Worm (Caenorhabditis elegans) whole organism, L1 larva: ENCODE results near the gene mom-1.

ENCODE experiments used
- C04F5.9 ChIP-seq: sonication (generic microtip); optimal IDR thresholded peaks from 2 replicates; lab custom pipeline; 2016; ENCODE audit warnings: missing genetic modification characterization, missing compliant biosample characterization
- C16A3.4 ChIP-seq: fragments of 150-350 bp; optimal IDR thresholded peaks from 2 replicates; lab custom pipeline; 2014; ENCODE audit warnings: missing biosample characterization, missing genetic modification characterization
- alr-1 ChIP-seq: fragments of 200-800 bp; sonication (Bioruptor generic); optimal IDR thresholded peaks from 2 replicates; lab custom pipeline; 2018; ENCODE audit warnings: borderline replicate concordance, mild to moderate bottlenecking, missing genetic modification characterization, missing compliant biosample characterization
- blmp-1 ChIP-seq: fragments of 150-350 bp; optimal IDR thresholded peaks from 2 replicates; lab custom pipeline; 2014; ENCODE audit warnings: missing biosample characterization, missing genetic modification characterization
- ceh-8 ChIP-seq: fragments of 200-800 bp; sonication (Bioruptor generic); optimal IDR thresholded peaks from 2 replicates; lab custom pipeline; 2018; ENCODE audit warnings: mild to moderate bottlenecking, missing genetic modification characterization, moderate library complexity, missing compliant biosample characterization
- ceh-90 ChIP-seq: sonication (generic microtip); optimal IDR thresholded peaks from 2 replicates; lab custom pipeline; 2016; ENCODE audit warnings: missing genetic modification characterization, missing compliant biosample characterization
- ces-1 ChIP-seq: fragments of 150-350 bp; optimal IDR thresholded peaks from 2 replicates; lab custom pipeline; 2014; ENCODE audit warnings: missing biosample characterization, missing genetic modification reagents, missing genetic modification characterization
- egl-13 ChIP-seq: sonication (generic microtip); optimal IDR thresholded peaks from 2 replicates; lab custom pipeline; 2016; ENCODE audit warnings: missing genotype, missing genetic modification reagents, missing genetic modification characterization, missing compliant biosample characterization
- egl-27 ChIP-seq, 2 experiments: fragments of 150-350 bp in 1 of 2; sonication (generic microtip); optimal IDR thresholded peaks; 3 replicates each; lab custom pipeline; 2017 to 2018; ENCODE audit warnings: missing biosample characterization in 2 of 2, missing genetic modification characterization in 2 of 2, missing genetic modification reagents in 2 of 2
- elt-2 ChIP-seq: sonication (generic microtip); optimal IDR thresholded peaks from 2 replicates; lab custom pipeline; 2016; ENCODE audit warnings: missing genetic modification characterization, mild to moderate bottlenecking, inconsistent platforms, missing compliant biosample characterization, missing genetic modification reagents
- elt-3 ChIP-seq, 6 experiments: fragments of 150-350 bp in 1 of 6; sonication (generic microtip); optimal IDR thresholded peaks; 2 replicates each; lab custom pipeline; 2017 to 2018; ENCODE audit warnings: missing biosample characterization in 6 of 6, missing genetic modification characterization in 6 of 6, inconsistent platforms in 1 of 6
- fkh-10 ChIP-seq: sonication (generic microtip); optimal IDR thresholded peaks from 2 replicates; lab custom pipeline; 2017; ENCODE audit warnings: missing biosample characterization, missing genetic modification reagents, missing genetic modification characterization
- fkh-8 ChIP-seq: sonication (generic microtip); optimal IDR thresholded peaks from 2 replicates; lab custom pipeline; 2016; ENCODE audit warnings: mild to moderate bottlenecking, missing genetic modification characterization, missing compliant biosample characterization
- fos-1 ChIP-seq: fragments of 150-350 bp; optimal IDR thresholded peaks from 2 replicates; lab custom pipeline; 2014; ENCODE audit warnings: missing biosample characterization, missing genetic modification characterization
- lin-14 ChIP-seq: fragments of 200-800 bp; sonication (Bioruptor generic); optimal IDR thresholded peaks from 2 replicates; lab custom pipeline; 2018; ENCODE audit warnings: mild to moderate bottlenecking, missing genetic modification characterization, moderate library complexity, missing compliant biosample characterization
- lin-15B ChIP-seq: fragments of 150-350 bp; sonication (generic microtip); optimal IDR thresholded peaks from 3 replicates; lab custom pipeline; 2014; ENCODE audit warnings: missing biosample characterization, missing genetic modification characterization
- lsy-2 ChIP-seq, 2 experiments: fragments of 150-350 bp; optimal IDR thresholded peaks; 2 replicates each; lab custom pipeline; 2014; ENCODE audit warnings: missing biosample characterization in 2 of 2, missing genetic modification characterization in 2 of 2
- mab-9 ChIP-seq: fragments of 200-800 bp; sonication (Bioruptor generic); IDR thresholded peaks from 2 replicates; pipeline ENCODE4 v1.3.6; 2022; ENCODE audit warnings: missing genetic modification reagents, missing genetic modification characterization, missing compliant biosample characterization
- mef-2 ChIP-seq: fragments of 150-350 bp; optimal IDR thresholded peaks from 2 replicates; lab custom pipeline; 2014; ENCODE audit warnings: missing biosample characterization, missing genetic modification characterization
- mep-1 ChIP-seq: fragments of 150-350 bp; optimal IDR thresholded peaks from 2 replicates; lab custom pipeline; 2014; ENCODE audit warnings: missing biosample characterization, missing genetic modification characterization
- nhr-11 ChIP-seq: fragments of 150-350 bp; optimal IDR thresholded peaks from 2 replicates; lab custom pipeline; 2014; ENCODE audit warnings: missing biosample characterization, missing genetic modification characterization
- nhr-19 ChIP-seq: fragments of 200-800 bp; sonication (Bioruptor generic); conservative IDR thresholded peaks from 2 replicates; pipeline ENCODE4 v1.3.6; 2022; ENCODE audit warnings: missing genetic modification characterization, missing compliant biosample characterization
- nhr-28 ChIP-seq: fragments of 150-350 bp; optimal IDR thresholded peaks from 2 replicates; lab custom pipeline; 2014; ENCODE audit warnings: missing biosample characterization, missing genetic modification characterization
- nhr-71 ChIP-seq: sonication (generic microtip); optimal IDR thresholded peaks from 2 replicates; lab custom pipeline; 2016; ENCODE audit warnings: mild to moderate bottlenecking, missing genetic modification characterization, moderate library complexity, missing compliant biosample characterization
- nhr-90 ChIP-seq: sonication (generic microtip); optimal IDR thresholded peaks from 2 replicates; lab custom pipeline; 2016; ENCODE audit warnings: mild to moderate bottlenecking, missing genetic modification characterization, missing compliant biosample characterization; ENCODE audit not compliant: poor library complexity
- pag-3 ChIP-seq: sonication (generic microtip); optimal IDR thresholded peaks from 2 replicates; lab custom pipeline; 2017; ENCODE audit warnings: missing genetic modification characterization, mild to moderate bottlenecking, missing compliant biosample characterization, antibody characterized with exemption, borderline replicate concordance; ENCODE audit not compliant: insufficient read depth
- pqm-1 ChIP-seq: sonication (generic microtip); optimal IDR thresholded peaks from 3 replicates; lab custom pipeline; 2017; ENCODE audit warnings: missing biosample characterization, missing genetic modification characterization
- rnt-1 ChIP-seq: sonication (generic microtip); optimal IDR thresholded peaks from 2 replicates; lab custom pipeline; 2016; ENCODE audit warnings: mild to moderate bottlenecking, missing genetic modification characterization, moderate library complexity, missing compliant biosample characterization
- skn-1 ChIP-seq: fragments of 150-350 bp; optimal IDR thresholded peaks from 2 replicates; lab custom pipeline; 2014; ENCODE audit warnings: missing biosample characterization, missing genetic modification characterization
- snu-23 ChIP-seq: sonication (generic microtip); optimal IDR thresholded peaks from 2 replicates; lab custom pipeline; 2016; ENCODE audit warnings: missing genetic modification characterization, missing compliant biosample characterization
- sup-37 ChIP-seq: fragments of 200-800 bp; sonication (Bioruptor generic); optimal IDR thresholded peaks from 2 replicates; lab custom pipeline; 2018; ENCODE audit warnings: mild to moderate bottlenecking, missing genetic modification characterization, missing compliant biosample characterization
- swsn-7 ChIP-seq: sonication (generic microtip); optimal IDR thresholded peaks from 2 replicates; lab custom pipeline; 2016; ENCODE audit warnings: missing genetic modification characterization, missing compliant biosample characterization
- tbx-2 ChIP-seq: sonication (generic microtip); optimal IDR thresholded peaks from 2 replicates; lab custom pipeline; 2016; ENCODE audit warnings: missing genetic modification characterization, missing compliant biosample characterization
- unc-130 ChIP-seq: fragments of 150-350 bp; optimal IDR thresholded peaks from 2 replicates; lab custom pipeline; 2017; ENCODE audit warnings: missing biosample characterization, missing genetic modification characterization, inconsistent platforms
- unc-30 ChIP-seq: sonication (generic microtip); optimal IDR thresholded peaks from 2 replicates; lab custom pipeline; 2017; ENCODE audit warnings: missing biosample characterization, missing genetic modification characterization
- unc-86 ChIP-seq: sonication (generic microtip); optimal IDR thresholded peaks from 2 replicates; lab custom pipeline; 2016; ENCODE audit warnings: missing genetic modification characterization, missing compliant biosample characterization
- vab-15 ChIP-seq: sonication (generic microtip); optimal IDR thresholded peaks from 2 replicates; lab custom pipeline; 2017; ENCODE audit warnings: missing genotype, mild to moderate bottlenecking, missing genetic modification characterization, missing compliant biosample characterization
- xbp-1 ChIP-seq: sonication (generic microtip); optimal IDR thresholded peaks from 2 replicates; lab custom pipeline; 2016; ENCODE audit warnings: missing genetic modification characterization, missing compliant biosample characterization
- zag-1 ChIP-seq: fragments of 150-350 bp; optimal IDR thresholded peaks from 2 replicates; lab custom pipeline; 2014; ENCODE audit warnings: missing biosample characterization, missing genetic modification characterization
- ztf-11 ChIP-seq, 2 experiments: sonication (generic microtip); optimal IDR thresholded peaks; 2 replicates each; lab custom pipeline; 2016 to 2017; ENCODE audit warnings: missing genetic modification characterization in 2 of 2, missing biosample characterization in 1 of 2, missing compliant biosample characterization in 1 of 2
- ztf-4 ChIP-seq: fragments of 150-350 bp; optimal IDR thresholded peaks from 2 replicates; lab custom pipeline; 2014; ENCODE audit warnings: missing biosample characterization, missing genetic modification characterization

The mom-1 gene

DNA sequence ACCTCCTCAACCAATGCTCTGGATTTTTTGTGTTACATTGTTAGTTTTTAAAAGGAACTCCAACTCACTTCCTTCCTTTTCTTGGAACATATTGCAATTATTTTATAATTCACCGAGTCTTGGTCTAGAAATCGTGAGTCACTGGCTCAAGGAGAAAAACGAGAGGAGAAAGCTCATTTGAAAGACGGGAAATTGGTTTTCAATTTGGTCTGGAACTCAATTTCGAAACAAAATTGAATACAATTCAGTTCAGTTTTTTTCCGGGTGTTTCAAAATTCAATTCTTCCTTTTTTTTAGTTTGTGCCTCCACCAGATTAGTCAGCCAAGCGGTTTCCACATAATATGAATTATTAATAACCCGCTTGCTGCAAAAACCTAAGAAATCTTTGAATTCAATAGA lies 45.0 kb upstream of the mom-1 start:
- TF ChIP-seq fos-1 (tag; lab: Kevin White, UChicago) (no peak), lin-14 (peak; percentile 57), skn-1 (no peak), nhr-90 (tag; lab: Kevin White, UChicago) (no peak), egl-13 (tag; lab: Kevin White, UChicago) (no peak), egl-27 (tag; optimal IDR thresholded peaks at IDR 0.05; lab: Kevin White, UChicago) (no peak), unc-30 (no peak), fkh-10 (GFP tag; lab: Kevin White, UChicago) (peak; percentile 11), vab-15 (no peak), rnt-1 (tag; lab: Kevin White, UChicago) (no peak), xbp-1 (tag; lab: Kevin White, UChicago) (no peak), nhr-71 (tag; lab: Kevin White, UChicago) (no peak), nhr-28 (tag; lab: Kevin White, UChicago) (no peak), sup-37 (no peak), elt-3 (tag; optimal IDR thresholded peaks at IDR 0.05; lab: Kevin White, UChicago) (no peak), zag-1 (tag; lab: Kevin White, UChicago) (peak; percentile 42), pqm-1 (tag; lab: Kevin White, UChicago) (no peak), fkh-8 (tag; lab: Kevin White, UChicago) (peak; percentile 25), mep-1 (tag; lab: Kevin White, UChicago) (no peak), tbx-2 (tag; lab: Kevin White, UChicago) (peak; percentile 35), ceh-8 (GFP tag; lab: Kevin White, UChicago) (no peak), alr-1 (no peak), nhr-11 (tag; lab: Kevin White, UChicago) (no peak), snu-23 (GFP tag; lab: Kevin White, UChicago) (no peak), blmp-1 (tag; lab: Kevin White, UChicago) (no peak), C16A3.4 (tag; lab: Kevin White, UChicago) (no peak), mab-9 (GFP tag; lab: Robert Waterston, UW) (no peak), ces-1 (GFP tag; lab: Kevin White, UChicago) (peak; percentile 47), swsn-7 (tag; lab: Kevin White, UChicago) (no peak), ztf-11 (tag; optimal IDR thresholded peaks at IDR 0.05; lab: Kevin White, UChicago) (no peak), lsy-2 (tag; optimal IDR thresholded peaks at IDR 0.05; lab: Kevin White, UChicago) (peak in 1 of 2 experiments; percentile 0), ztf-4 (tag; lab: Kevin White, UChicago) (no peak), pag-3 (tag; lab: Kevin White, UChicago) (no peak), elt-2 (tag; lab: Kevin White, UChicago) (no peak), unc-130 (tag; lab: Kevin White, UChicago) (no peak), C04F5.9 (tag; lab: Kevin White, UChicago) (no peak), unc-86 (tag; lab: Kevin White, UChicago) (no peak), ceh-90 (no peak), nhr-19 (GFP tag; lab: Robert Waterston, UW) (no peak), mef-2 (tag; lab: Kevin White, UChicago) (no peak), lin-15B (tag; lab: Kevin White, UChicago) (no peak)
